Worm (Caenorhabditis elegans): ENCODE results near the gene hlh-33.

The hlh-33 gene

ce11 chrIII:1905589-1905988 is 50.4 kb downstream of the hlh-33 start, which contains the start of the genes B0524.6 and pqn-41 (continued):
- TF ChIP-seq ceh-63 (GFP tag; optimal IDR thresholded peaks at IDR 0.05) (no peak), elt-3 (tag; optimal IDR thresholded peaks at IDR 0.05) (no peak), nhr-71 (tag; optimal IDR thresholded peaks at IDR 0.05) (no peak), nhr-47 (tag; optimal IDR thresholded peaks at IDR 0.05) (no peak), lsy-2 (tag; optimal IDR thresholded peaks at IDR 0.05) (peak; percentile 83 to 87), egl-27 (tag; optimal IDR thresholded peaks at IDR 0.05) (no peak), unc-86 (tag; optimal IDR thresholded peaks at IDR 0.05) (peak; percentile 58), nhr-20 (tag; optimal IDR thresholded peaks at IDR 0.05) (no peak), egl-13 (tag; optimal IDR thresholded peaks at IDR 0.05) (no peak), ama-1 (optimal IDR thresholded peaks at IDR 0.05) (no peak), sptf-1 (tag; optimal IDR thresholded peaks at IDR 0.05) (no peak), ceh-8 (GFP tag; optimal IDR thresholded peaks at IDR 0.05) (peak; percentile 25), elt-2 (tag; optimal IDR thresholded peaks at IDR 0.05) (no peak), F16B12.6 (tag; optimal IDR thresholded peaks at IDR 0.05) (peak; percentile 55), Y116A8C.19 (tag; optimal IDR thresholded peaks at IDR 0.05; ENCODE audit: borderline replicate concordance) (no peak)
